Worm (Caenorhabditis elegans): ENCODE data around the gene clec-3.

clec-3 gene

DNA sequence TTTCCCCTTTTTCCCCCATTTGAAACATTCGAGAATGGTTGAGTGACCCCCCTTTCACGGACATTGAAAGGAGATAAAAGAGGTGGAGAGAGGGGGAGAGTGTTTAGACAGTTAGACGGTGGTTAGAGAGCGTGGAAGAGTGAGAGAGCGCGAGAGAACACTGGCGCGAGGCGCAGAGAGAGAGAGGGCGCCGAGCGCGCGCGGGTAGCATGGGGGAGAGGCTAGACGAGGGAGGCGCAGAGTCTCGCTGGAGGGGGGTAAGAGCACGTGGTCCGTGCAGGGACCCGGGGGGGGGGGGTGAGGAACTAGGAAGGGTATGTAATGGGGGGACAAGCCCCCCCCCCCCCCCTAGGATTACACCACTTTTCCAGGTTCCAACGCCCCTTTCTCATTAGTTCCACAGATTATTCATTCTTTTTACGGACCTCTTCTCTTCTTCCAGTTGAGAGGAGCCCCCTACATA is 45.7 kb downstream of the clec-3 start (continued):
- TF ChIP-seq isw-1 (GFP tag; IDR thresholded peaks at IDR 0.05) = peak; percentile 95

All from whole organism, L1 larva.